Fruit fly (Drosophila melanogaster): ENCODE results near the gene Uggt.

Gene Uggt

dm6 chr3L:18872440-18872839 lies at the start of gene Uggt, which contains the start of gene Rad9:
TSS of gene Uggt (plus strand) at chr3L:18872747.
TSS of gene Rad9 (minus strand) at chr3L:18872553.
- TF ChIP-seq fkh (GFP tag; optimal IDR thresholded peaks at IDR 0.05) (peak; percentile 82), eg (GFP tag; IDR thresholded peaks at IDR 0.05) (no peak), CG9139 (GFP tag; optimal IDR thresholded peaks at IDR 0.05) (no peak), net (GFP tag; optimal IDR thresholded peaks at IDR 0.05) (no peak), Hr4 (GFP tag; optimal IDR thresholded peaks at IDR 0.05) (no peak), pdm3 (GFP tag; optimal IDR thresholded peaks at IDR 0.05) (no peak), salr (GFP tag; optimal IDR thresholded peaks at IDR 0.05) (no peak), CG4318 (GFP tag; optimal IDR thresholded peaks at IDR 0.05) (no peak), CG32006 (GFP tag; optimal IDR thresholded peaks at IDR 0.05) (no peak), CG10631 (GFP tag; optimal IDR thresholded peaks at IDR 0.05) (peak; percentile 20)

- no peak for TF ChIP-seq OdsH (GFP tag; optimal IDR thresholded peaks at IDR 0.05)
- TF ChIP-seq salr (GFP tag; optimal IDR thresholded peaks at IDR 0.05): no peak
- no peak for TF ChIP-seq spab (GFP tag; optimal IDR thresholded peaks at IDR 0.05)
- no peak for TF ChIP-seq Sox15 (GFP tag; optimal IDR thresholded peaks at IDR 0.05)
- TF ChIP-seq Eip75B (GFP tag; optimal IDR thresholded peaks at IDR 0.05): no peak
- TF ChIP-seq fkh (GFP tag; optimal IDR thresholded peaks at IDR 0.05): no peak
- no peak for TF ChIP-seq acj6 (GFP tag; optimal IDR thresholded peaks at IDR 0.05)
These were observed 49.4 kb upstream of the Uggt start for dm6 chr3L:18823221-18823514.

DNA sequence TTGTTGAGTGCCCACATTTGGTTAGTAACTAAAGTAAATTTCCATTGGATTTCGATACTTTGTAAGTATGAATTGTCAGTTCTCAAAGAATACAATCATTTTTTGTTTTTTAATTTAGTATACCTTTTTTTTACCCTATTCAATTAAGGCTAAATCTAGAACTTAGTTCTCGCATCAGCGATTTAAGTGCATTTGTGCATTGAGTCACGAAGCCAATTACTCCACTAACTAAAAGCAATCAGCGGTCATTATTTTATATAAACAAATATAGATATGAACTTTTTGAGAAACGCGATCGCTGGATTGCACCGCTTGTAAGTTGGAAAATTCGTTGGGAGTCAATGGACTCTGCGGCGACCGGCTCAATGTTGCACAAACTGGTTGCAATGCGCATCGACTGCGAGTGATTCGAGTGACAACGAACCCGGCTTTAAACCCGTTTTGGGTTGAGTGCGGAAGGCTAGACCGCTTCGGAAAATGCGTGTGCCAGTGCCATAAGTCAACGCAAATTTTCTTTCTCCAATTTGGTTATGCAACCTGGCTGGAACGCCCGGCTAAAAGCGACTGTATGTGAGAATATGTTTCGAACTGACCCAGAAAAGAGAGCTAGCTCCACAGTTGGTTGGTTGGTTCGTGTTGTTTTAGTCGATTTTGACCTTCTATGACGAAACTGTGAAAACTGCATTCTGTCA lies 48.5 kb upstream of the Uggt start:
- TF ChIP-seq CG34406 (GFP tag; optimal IDR thresholded peaks at IDR 0.05) (no peak), CG6854 (GFP tag; optimal IDR thresholded peaks at IDR 0.05) (no peak), ss (GFP tag; optimal IDR thresholded peaks at IDR 0.05) (no peak), CG10669 (GFP tag; optimal IDR thresholded peaks at IDR 0.05) (no peak), svp (GFP tag) (no peak), spab (GFP tag; optimal IDR thresholded peaks at IDR 0.05) (no peak), CG7368 (GFP tag; optimal IDR thresholded peaks at IDR 0.05) (no peak), Lpt (GFP tag; optimal IDR thresholded peaks at IDR 0.05) (peak; percentile 8), CG31627 (GFP tag; optimal IDR thresholded peaks at IDR 0.05) (no peak), CG3032 (tag; optimal IDR thresholded peaks at IDR 0.05) (no peak), CG32006 (GFP tag; optimal IDR thresholded peaks at IDR 0.05) (no peak), OdsH (GFP tag; optimal IDR thresholded peaks at IDR 0.05) (no peak), fd85E (GFP tag; optimal IDR thresholded peaks at IDR 0.05) (no peak), Sox102F (GFP tag; optimal IDR thresholded peaks at IDR 0.05) (no peak), Eip93F (GFP tag; optimal IDR thresholded peaks at IDR 0.05) (no peak), Hr4 (GFP tag; optimal IDR thresholded peaks at IDR 0.05) (no peak), dsx (GFP tag; optimal IDR thresholded peaks at IDR 0.05; ENCODE audit: poor library complexity, severe bottlenecking) (peak; percentile 5), CG6276 (GFP tag; optimal IDR thresholded peaks at IDR 0.05) (no peak), Eip78C (GFP tag) (peak; percentile 18), vri (GFP tag; optimal IDR thresholded peaks at IDR 0.05) (no peak), CG15336 (GFP tag; IDR thresholded peaks at IDR 0.05) (peak; percentile 19; the same call in 1 of the 2 replicates), CG1621 (tag; optimal IDR thresholded peaks at IDR 0.05) (no peak), net (GFP tag; optimal IDR thresholded peaks at IDR 0.05) (no peak), cyc (GFP tag; optimal IDR thresholded peaks at IDR 0.05) (no peak), Met (GFP tag; optimal IDR thresholded peaks at IDR 0.05) (no peak), CG11294 (GFP tag; IDR thresholded peaks at IDR 0.05) (no peak), CG10631 (GFP tag; optimal IDR thresholded peaks at IDR 0.05) (no peak), Gug (GFP tag; IDR thresholded peaks at IDR 0.05) (no peak)

dm6 chr3L:18824851-18825250 lies 47.7 kb upstream of the Uggt start:
- TF ChIP-seq Met (GFP tag; optimal IDR thresholded peaks at IDR 0.05): no peak
- no peak for TF ChIP-seq Gug (GFP tag; IDR thresholded peaks at IDR 0.05)
- peak; percentile 88 for TF ChIP-seq svp (GFP tag)
- TF ChIP-seq Eip93F (GFP tag; optimal IDR thresholded peaks at IDR 0.05): no peak
- no peak for TF ChIP-seq salr (GFP tag; optimal IDR thresholded peaks at IDR 0.05)
- TF ChIP-seq vri (GFP tag; optimal IDR thresholded peaks at IDR 0.05): peak; percentile 32
- TF ChIP-seq CG9139 (GFP tag; optimal IDR thresholded peaks at IDR 0.05): peak; percentile 25
- TF ChIP-seq Eip75B (GFP tag; optimal IDR thresholded peaks at IDR 0.05): no peak
- TF ChIP-seq Smox (GFP tag; optimal IDR thresholded peaks at IDR 0.05): no peak
- TF ChIP-seq Hr38 (GFP tag; optimal IDR thresholded peaks at IDR 0.05): no peak
- TF ChIP-seq cyc (GFP tag; optimal IDR thresholded peaks at IDR 0.05): no peak
- no peak for TF ChIP-seq CG34406 (GFP tag; optimal IDR thresholded peaks at IDR 0.05)
- no peak for TF ChIP-seq CG16779 (tag; optimal IDR thresholded peaks at IDR 0.05)
- TF ChIP-seq net (GFP tag; optimal IDR thresholded peaks at IDR 0.05): no peak
- peak; percentile 44 for TF ChIP-seq Eip78C (GFP tag)
- no peak for TF ChIP-seq CG1621 (tag; optimal IDR thresholded peaks at IDR 0.05)
- peak; percentile 29 for TF ChIP-seq CG6276 (GFP tag; optimal IDR thresholded peaks at IDR 0.05)
- TF ChIP-seq pdm3 (GFP tag; optimal IDR thresholded peaks at IDR 0.05): no peak
- TF ChIP-seq CG15336 (GFP tag; IDR thresholded peaks at IDR 0.05): no peak
- peak in 1 of 2 experiments; percentile 38 for TF ChIP-seq ss (GFP tag; optimal IDR thresholded peaks at IDR 0.05)
